Worm (Caenorhabditis elegans) whole organism, L4 larva: Measurements from ENCODE around the gene ctsa-4.1.

Experiments used
- R02D3.7 ChIP-seq: fragments of 150-350 bp; sonication (generic microtip); optimal IDR thresholded peaks from 3 replicates; lab custom pipeline; 2014; ENCODE audit warnings: missing biosample characterization, missing genetic modification characterization
- T20F7.1 ChIP-seq: fragments of 200-800 bp; sonication (Bioruptor generic); optimal IDR thresholded peaks from 2 replicates; lab custom pipeline; 2018; ENCODE audit warnings: mild to moderate bottlenecking, missing genetic modification characterization, missing compliant biosample characterization
- Y105C5A.15 ChIP-seq: fragments of 200-800 bp; sonication (Bioruptor generic); IDR thresholded peaks from 2 replicates; pipeline ENCODE4 v1.3.6; 2022; ENCODE audit warnings: missing genetic modification characterization, missing compliant biosample characterization
- Y5F2A.4 ChIP-seq: fragments of 200-800 bp; sonication (Bioruptor generic); optimal IDR thresholded peaks from 2 replicates; lab custom pipeline; 2018; ENCODE audit warnings: mild to moderate bottlenecking, missing genetic modification characterization, missing compliant biosample characterization
- ZK337.2 ChIP-seq: fragments of 200-800 bp; sonication (Bioruptor generic); IDR thresholded peaks from 2 replicates; pipeline ENCODE4 v1.3.6; 2022; ENCODE audit warnings: missing genetic modification reagents, missing genetic modification characterization, missing compliant biosample characterization
- ZK546.5 ChIP-seq, 2 experiments: sonication (generic microtip); optimal IDR thresholded peaks; 2 replicates each; lab custom pipeline; 2017; ENCODE audit warnings: missing biosample characterization in 2 of 2, missing genetic modification characterization in 2 of 2
- aly-2 ChIP-seq: sonication (generic microtip); optimal IDR thresholded peaks from 2 replicates; lab custom pipeline; 2018; ENCODE audit warnings: missing biosample characterization, missing genetic modification characterization
- ama-1 ChIP-seq: fragments of 150-350 bp; optimal IDR thresholded peaks from 2 replicates; lab custom pipeline; 2014; ENCODE audit warnings: inconsistent platforms, mixed read lengths
- attf-4 ChIP-seq: sonication (generic microtip); optimal IDR thresholded peaks from 3 replicates; lab custom pipeline; 2017; ENCODE audit warnings: missing biosample characterization, missing genetic modification characterization
- ceh-20 ChIP-seq: fragments of 200-800 bp; sonication (Bioruptor generic); IDR thresholded peaks from 2 replicates; pipeline ENCODE4 v1.3.6; 2022; ENCODE audit warnings: missing genetic modification reagents, missing genetic modification characterization, missing compliant biosample characterization
- ceh-82 ChIP-seq: sonication (generic microtip); optimal IDR thresholded peaks from 2 replicates; lab custom pipeline; 2017; ENCODE audit warnings: missing biosample characterization, missing genetic modification characterization
- ces-1 ChIP-seq: fragments of 150-350 bp; sonication (generic microtip); optimal IDR thresholded peaks from 4 replicates; lab custom pipeline; 2014; ENCODE audit warnings: missing biosample characterization, missing genetic modification reagents, missing genetic modification characterization
- daf-8 ChIP-seq: fragments of 200-800 bp; sonication (Bioruptor generic); IDR thresholded peaks from 2 replicates; pipeline ENCODE4 v1.3.6; 2022; ENCODE audit warnings: missing genetic modification characterization, missing compliant biosample characterization
- dmd-6 ChIP-seq: fragments of 200-800 bp; sonication (Bioruptor generic); IDR thresholded peaks from 2 replicates; pipeline ENCODE4 v1.3.6; 2022; ENCODE audit warnings: missing genetic modification reagents, missing genetic modification characterization, missing compliant biosample characterization
- dmd-8 ChIP-seq: fragments of 200-800 bp; sonication (Bioruptor generic); IDR thresholded peaks from 2 replicates; pipeline ENCODE4 v1.3.6; 2022; ENCODE audit warnings: missing genetic modification characterization, missing compliant biosample characterization
- dmd-9 ChIP-seq: fragments of 200-800 bp; sonication (Bioruptor generic); IDR thresholded peaks from 2 replicates; pipeline ENCODE4 v1.3.6; 2022; ENCODE audit warnings: missing genetic modification reagents, missing genetic modification characterization, missing compliant biosample characterization
- duxl-1 ChIP-seq: sonication (generic microtip); optimal IDR thresholded peaks from 2 replicates; lab custom pipeline; 2016; ENCODE audit warnings: mild to moderate bottlenecking, missing genetic modification characterization, moderate library complexity, missing compliant biosample characterization; ENCODE audit not compliant: poor library complexity
- egl-27 ChIP-seq: sonication (generic microtip); optimal IDR thresholded peaks from 3 replicates; lab custom pipeline; 2017; ENCODE audit warnings: missing biosample characterization, missing genetic modification reagents, missing genetic modification characterization
- fkh-10 ChIP-seq: fragments of 150-350 bp; optimal IDR thresholded peaks from 2 replicates; lab custom pipeline; 2014; ENCODE audit warnings: missing biosample characterization, missing genetic modification reagents, missing genetic modification characterization
- fos-1 ChIP-seq: fragments of 150-350 bp; optimal IDR thresholded peaks from 2 replicates; lab custom pipeline; 2014; ENCODE audit warnings: missing biosample characterization, missing genetic modification characterization
- gei-8 ChIP-seq: fragments of 200-800 bp; sonication (Bioruptor generic); optimal IDR thresholded peaks from 2 replicates; lab custom pipeline; 2018; ENCODE audit warnings: mild to moderate bottlenecking, missing genetic modification characterization, missing compliant biosample characterization
- lin-13 ChIP-seq: fragments of 150-350 bp; optimal IDR thresholded peaks from 2 replicates; lab custom pipeline; 2014; ENCODE audit warnings: missing biosample characterization, missing genetic modification reagents, missing genetic modification characterization
- lin-29 ChIP-seq: fragments of 200-800 bp; sonication (Bioruptor generic); IDR thresholded peaks from 2 replicates; pipeline ENCODE4 v1.3.6; 2022; ENCODE audit warnings: missing genetic modification reagents, missing genetic modification characterization, missing compliant biosample characterization
- lsy-2 ChIP-seq, 2 experiments: fragments of 150-350 bp in 1 of 2; sonication (generic microtip) in 1 of 2; optimal IDR thresholded peaks; 2 replicates each; lab custom pipeline; 2014 to 2017; ENCODE audit warnings: missing biosample characterization in 2 of 2, missing genetic modification characterization in 2 of 2
- mdt-29 ChIP-seq: fragments of 200-800 bp; sonication (Bioruptor generic); IDR thresholded peaks from 2 replicates; pipeline ENCODE4 v1.3.6; 2022; ENCODE audit warnings: missing genetic modification reagents, missing genetic modification characterization, missing compliant biosample characterization
- mxl-2 ChIP-seq: fragments of 200-800 bp; sonication (Bioruptor generic); conservative IDR thresholded peaks from 2 replicates; pipeline ENCODE4 v1.3.6; 2022; ENCODE audit warnings: missing genetic modification reagents, missing genetic modification characterization, missing compliant biosample characterization
- mxl-3 ChIP-seq: fragments of 200-800 bp; sonication (Bioruptor generic); optimal IDR thresholded peaks from 2 replicates; lab custom pipeline; 2018; ENCODE audit warnings: mild to moderate bottlenecking, missing genetic modification characterization, missing compliant biosample characterization
- nhr-10 ChIP-seq: fragments of 150-350 bp; optimal IDR thresholded peaks from 2 replicates; lab custom pipeline; 2014; ENCODE audit warnings: missing biosample characterization, missing genetic modification characterization
- nhr-102 ChIP-seq: sonication (generic microtip); optimal IDR thresholded peaks from 2 replicates; lab custom pipeline; 2016; ENCODE audit warnings: mild to moderate bottlenecking, missing genetic modification characterization, moderate library complexity, missing compliant biosample characterization
- nhr-11 ChIP-seq: fragments of 150-350 bp; optimal IDR thresholded peaks from 2 replicates; lab custom pipeline; 2014; ENCODE audit warnings: missing biosample characterization, missing genetic modification characterization
- nhr-111 ChIP-seq: fragments of 200-800 bp; sonication (Bioruptor generic); optimal IDR thresholded peaks from 2 replicates; lab custom pipeline; 2018; ENCODE audit warnings: mild to moderate bottlenecking, missing genetic modification characterization, missing compliant biosample characterization
- nhr-48 ChIP-seq: sonication (generic microtip); optimal IDR thresholded peaks from 2 replicates; lab custom pipeline; 2016; ENCODE audit warnings: mild to moderate bottlenecking, missing genetic modification characterization, missing compliant biosample characterization
- nhr-6 ChIP-seq: fragments of 150-350 bp; optimal IDR thresholded peaks from 2 replicates; lab custom pipeline; 2014; ENCODE audit warnings: missing biosample characterization, missing genetic modification characterization
- nhr-77 ChIP-seq: fragments of 150-350 bp; optimal IDR thresholded peaks from 2 replicates; lab custom pipeline; 2014; ENCODE audit warnings: missing biosample characterization, missing genetic modification characterization
- pha-4 ChIP-seq, 2 experiments: fragments of 150-350 bp in 1 of 2; fragments of 200-800 bp in 1 of 2; sonication (Bioruptor generic) in 1 of 2; IDR thresholded peaks in 1 of 2; optimal IDR thresholded peaks in 1 of 2; 2 replicates each; pipeline versions ENCODE4 v1.3.6 to Lab custom; 2014 to 2022; ENCODE audit warnings: missing genetic modification characterization in 2 of 2, missing genetic modification reagents in 2 of 2, missing biosample characterization in 1 of 2, missing compliant biosample characterization in 1 of 2
- php-3 ChIP-seq: fragments of 200-800 bp; sonication (Bioruptor generic); IDR thresholded peaks from 2 replicates; pipeline ENCODE4 v1.3.6; 2022; ENCODE audit warnings: missing genetic modification reagents, missing genetic modification characterization, missing compliant biosample characterization
- rbr-2 ChIP-seq: sonication (generic microtip); optimal IDR thresholded peaks from 2 replicates; lab custom pipeline; 2016; ENCODE audit warnings: missing genotype, missing genetic modification characterization, missing compliant biosample characterization
- saeg-2 ChIP-seq: fragments of 200-800 bp; sonication (Bioruptor generic); IDR thresholded peaks from 2 replicates; pipeline ENCODE4 v1.3.6; 2022; ENCODE audit warnings: missing genetic modification reagents, missing genetic modification characterization, missing compliant biosample characterization
- sdz-12 ChIP-seq: fragments of 200-800 bp; sonication (Bioruptor generic); optimal IDR thresholded peaks from 2 replicates; lab custom pipeline; 2018; ENCODE audit warnings: mild to moderate bottlenecking, missing genetic modification characterization, missing compliant biosample characterization
- set-16 ChIP-seq: fragments of 200-800 bp; sonication (Bioruptor generic); IDR thresholded peaks from 2 replicates; pipeline ENCODE4 v1.3.6; 2022; ENCODE audit warnings: missing genetic modification reagents, missing genetic modification characterization, missing compliant biosample characterization
- skn-1 ChIP-seq: fragments of 150-350 bp; optimal IDR thresholded peaks from 2 replicates; lab custom pipeline; 2014; ENCODE audit warnings: missing biosample characterization, missing genetic modification characterization
- snpc-1.2 ChIP-seq: fragments of 200-800 bp; sonication (Bioruptor generic); IDR thresholded peaks from 2 replicates; pipeline ENCODE4 v1.3.6; 2022; ENCODE audit warnings: missing genetic modification reagents, missing genetic modification characterization, missing compliant biosample characterization
- unc-130 ChIP-seq: sonication (generic microtip); optimal IDR thresholded peaks from 2 replicates; lab custom pipeline; 2016; ENCODE audit warnings: missing genetic modification reagents, missing genetic modification characterization, missing compliant biosample characterization
- unc-39 ChIP-seq: sonication (generic microtip); optimal IDR thresholded peaks from 2 replicates; lab custom pipeline; 2017; ENCODE audit warnings: missing biosample characterization, missing genetic modification characterization
- unc-62 ChIP-seq, 3 experiments: fragments of 150-350 bp in 1 of 3; sonication (generic microtip); optimal IDR thresholded peaks in 2 of 3; peaks in 1 of 3; 1 replicate in 1 of 3; 2 replicates in 2 of 3; lab custom pipeline; 2014 to 2017; ENCODE audit warnings: missing biosample characterization in 3 of 3, missing genetic modification characterization in 3 of 3, missing genetic modification reagents in 3 of 3, missing genotype in 1 of 3
- zag-1 ChIP-seq: fragments of 150-350 bp; optimal IDR thresholded peaks from 2 replicates; lab custom pipeline; 2014; ENCODE audit warnings: missing biosample characterization, missing genetic modification characterization
- zfp-2 ChIP-seq: sonication (generic microtip); optimal IDR thresholded peaks from 2 replicates; lab custom pipeline; 2016; ENCODE audit warnings: mild to moderate bottlenecking, missing genetic modification characterization, missing compliant biosample characterization
- zfp-3 ChIP-seq: fragments of 200-800 bp; sonication (Bioruptor generic); conservative IDR thresholded peaks from 2 replicates; pipeline ENCODE4 v1.3.6; 2022; ENCODE audit warnings: missing genetic modification reagents, missing genetic modification characterization, missing compliant biosample characterization
- ztf-7 ChIP-seq: fragments of 150-350 bp; optimal IDR thresholded peaks from 2 replicates; lab custom pipeline; 2014; ENCODE audit warnings: missing biosample characterization, missing genetic modification characterization

ctsa-4.1 gene

DNA sequence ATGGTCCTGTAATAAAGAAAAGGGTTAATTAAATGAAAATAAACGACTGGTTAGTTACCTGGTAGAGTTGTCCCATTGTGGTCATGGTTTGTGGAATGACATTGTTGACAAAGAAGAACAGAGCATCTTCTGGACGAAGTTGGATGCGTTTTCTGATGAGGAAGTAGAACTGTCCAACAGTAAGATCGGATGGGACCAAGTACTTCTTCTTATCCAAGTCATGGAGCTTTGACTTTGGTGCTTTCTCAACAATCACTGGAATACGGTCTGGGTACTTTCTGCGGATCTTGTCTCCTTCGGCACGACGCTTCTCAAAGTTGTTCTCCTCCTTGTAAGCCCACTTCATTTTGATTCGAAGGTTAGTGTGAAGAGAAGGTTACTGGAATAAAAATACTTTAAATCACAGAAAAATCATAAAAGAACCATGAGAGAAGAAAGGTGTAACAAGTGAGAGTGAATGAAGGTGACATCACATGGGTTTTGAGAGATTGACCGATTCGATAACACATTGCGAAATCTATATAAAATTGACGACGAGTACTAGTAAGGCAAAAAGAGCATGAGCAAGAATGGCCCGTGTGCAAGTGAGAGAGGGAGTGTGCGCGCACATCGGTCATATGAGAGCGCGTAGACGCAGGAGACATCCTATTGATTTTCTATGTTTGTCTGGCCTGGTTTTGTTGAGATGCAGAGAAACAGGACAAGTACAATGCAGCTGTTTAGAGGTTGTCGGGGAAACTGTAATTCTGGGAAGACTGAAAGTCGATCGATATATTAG is 19.3 kb upstream of the ctsa-4.1 start, which contains the start of gene lgg-1 (continued):
- TF ChIP-seq aly-2 (tag; lab: Kevin White, UChicago) (no peak), zfp-2 (tag; lab: Kevin White, UChicago) (no peak), lin-29 (GFP tag; lab: Robert Waterston, UW) (0 out of 2 replicates have a peak, but pooled peaks have one; percentile 26), mxl-2 (no peak), php-3 (GFP tag; lab: Robert Waterston, UW) (no peak; the same call in 1 of the 2 replicates), T20F7.1 (no peak), ama-1 (peak; percentile 95), dmd-6 (peak; percentile 56), pha-4 (GFP tag; IDR thresholded peaks at IDR 0.05; lab: Robert Waterston, UW) (peak; percentile 67; the same call in 1 of the 2 replicates), pha-4 (tag; optimal IDR thresholded peaks at IDR 0.05; lab: Kevin White, UChicago) (no peak), zfp-3 (peak; percentile 89), ZK546.5 (tag; optimal IDR thresholded peaks at IDR 0.05; lab: Kevin White, UChicago) (peak in 1 of 2 experiments; percentile 54), daf-8 (GFP tag; lab: Robert Waterston, UW) (no peak), saeg-2 (GFP tag; lab: Robert Waterston, UW) (0 out of 2 replicates have a peak, but pooled peaks have one; percentile 19), fkh-10 (GFP tag; lab: Kevin White, UChicago) (peak; percentile 43), nhr-102 (tag; lab: Kevin White, UChicago) (peak; percentile 12), dmd-9 (GFP tag; lab: Robert Waterston, UW) (no peak), ces-1 (GFP tag; lab: Kevin White, UChicago) (no peak), dmd-8 (0 out of 2 replicates have a peak, but pooled peaks have one; percentile 12), Y105C5A.15 (GFP tag; lab: Robert Waterston, UW) (0 out of 2 replicates have a peak, but pooled peaks have one; percentile 45), attf-4 (tag; lab: Kevin White, UChicago) (no peak), lin-13 (GFP tag; lab: Kevin White, UChicago) (no peak), nhr-10 (peak; percentile 63), skn-1 (no peak), lsy-2 (tag; optimal IDR thresholded peaks at IDR 0.05; lab: Kevin White, UChicago) (peak; percentile 61 to 67), nhr-48 (no peak), egl-27 (tag; lab: Kevin White, UChicago) (no peak), zag-1 (tag; lab: Kevin White, UChicago) (no peak), R02D3.7 (tag; lab: Kevin White, UChicago) (no peak), fos-1 (no peak), Y5F2A.4 (GFP tag; lab: Kevin White, UChicago) (no peak), unc-130 (GFP tag; lab: Kevin White, UChicago) (no peak), unc-39 (tag; lab: Kevin White, UChicago) (no peak), gei-8 (GFP tag; lab: Kevin White, UChicago) (peak; percentile 34), nhr-11 (tag; lab: Kevin White, UChicago) (peak; percentile 55), unc-62 (GFP tag; optimal IDR thresholded peaks at IDR 0.05 in 1 of 2; lab: Kevin White, UChicago) (peak in 1 of 2 experiments; percentile 51), unc-62 (tag; optimal IDR thresholded peaks at IDR 0.05; lab: Kevin White, UChicago) (no peak), nhr-77 (tag; lab: Kevin White, UChicago) (peak; percentile 33), set-16 (GFP tag; lab: Robert Waterston, UW) (no peak), ceh-20 (GFP tag; lab: Robert Waterston, UW) (peak; percentile 60; the same call in 1 of the 2 replicates), mdt-29 (GFP tag; lab: Robert Waterston, UW) (0 out of 2 replicates have a peak, but pooled peaks have one; percentile 7), duxl-1 (tag; lab: Kevin White, UChicago) (peak; percentile 5), nhr-111 (GFP tag; lab: Kevin White, UChicago) (no peak), mxl-3 (GFP tag; lab: Kevin White, UChicago) (peak; percentile 1), snpc-1.2 (GFP tag; lab: Robert Waterston, UW) (peak; percentile 61), ZK337.2 (no peak), rbr-2 (tag; lab: Kevin White, UChicago) (peak; percentile 34), sdz-12 (peak; percentile 77), nhr-6 (tag; lab: Kevin White, UChicago) (peak; percentile 48), ceh-82 (no peak), ztf-7 (tag; lab: Kevin White, UChicago) (no peak)
